Worm (Caenorhabditis elegans) whole organism, mixed stage, embryonic: ENCODE results near the gene abu-15.

Experiments
- cnd-1 ChIP-seq: fragments of 200-800 bp; sonication (Bioruptor generic); optimal IDR thresholded peaks from 2 replicates; lab custom pipeline; 2018; ENCODE audit warnings: mild to moderate bottlenecking, missing genetic modification characterization, missing compliant biosample characterization
- drap-1 ChIP-seq: fragments of 200-800 bp; sonication (Bioruptor generic); optimal IDR thresholded peaks from 3 replicates; lab custom pipeline; 2018; ENCODE audit warnings: mild to moderate bottlenecking, missing genetic modification characterization, missing compliant biosample characterization
- elt-1 ChIP-seq: sonication (generic microtip); optimal IDR thresholded peaks from 2 replicates; lab custom pipeline; 2017; ENCODE audit warnings: missing genetic modification characterization, mild to moderate bottlenecking, missing compliant biosample characterization, antibody characterized with exemption, moderate library complexity, borderline replicate concordance; ENCODE audit not compliant: insufficient read depth
- elt-3 ChIP-seq: fragments of 150-350 bp; optimal IDR thresholded peaks from 2 replicates; lab custom pipeline; 2014; ENCODE audit warnings: missing biosample characterization, missing genetic modification characterization
- lin-13 ChIP-seq: fragments of 150-350 bp; optimal IDR thresholded peaks from 2 replicates; lab custom pipeline; 2014; ENCODE audit warnings: missing biosample characterization, missing genetic modification characterization
- lin-32 ChIP-seq: fragments of 200-800 bp; sonication (Bioruptor generic); optimal IDR thresholded peaks from 2 replicates; lab custom pipeline; 2018; ENCODE audit warnings: mild to moderate bottlenecking, missing genetic modification characterization, missing compliant biosample characterization
- mab-5 ChIP-seq: fragments of 150-350 bp; optimal IDR thresholded peaks from 2 replicates; lab custom pipeline; 2014; ENCODE audit warnings: missing biosample characterization, missing genetic modification characterization
- nhr-2 ChIP-seq: fragments of 150-350 bp; optimal IDR thresholded peaks from 2 replicates; lab custom pipeline; 2014; ENCODE audit warnings: missing biosample characterization, missing genetic modification characterization
- nhr-28 ChIP-seq: fragments of 150-350 bp; optimal IDR thresholded peaks from 2 replicates; lab custom pipeline; 2014; ENCODE audit warnings: missing biosample characterization, missing genetic modification characterization
- snpc-4 ChIP-seq: fragments of 150-350 bp; optimal IDR thresholded peaks from 2 replicates; lab custom pipeline; 2014; ENCODE audit warnings: missing biosample characterization, missing genetic modification characterization
- unc-39 ChIP-seq: fragments of 150-350 bp; optimal IDR thresholded peaks from 2 replicates; lab custom pipeline; 2014; ENCODE audit warnings: missing biosample characterization, missing genetic modification characterization
- unc-62 ChIP-seq: fragments of 150-350 bp; optimal IDR thresholded peaks from 2 replicates; lab custom pipeline; 2014; ENCODE audit warnings: missing biosample characterization, missing genetic modification reagents, missing genetic modification characterization

DNA sequence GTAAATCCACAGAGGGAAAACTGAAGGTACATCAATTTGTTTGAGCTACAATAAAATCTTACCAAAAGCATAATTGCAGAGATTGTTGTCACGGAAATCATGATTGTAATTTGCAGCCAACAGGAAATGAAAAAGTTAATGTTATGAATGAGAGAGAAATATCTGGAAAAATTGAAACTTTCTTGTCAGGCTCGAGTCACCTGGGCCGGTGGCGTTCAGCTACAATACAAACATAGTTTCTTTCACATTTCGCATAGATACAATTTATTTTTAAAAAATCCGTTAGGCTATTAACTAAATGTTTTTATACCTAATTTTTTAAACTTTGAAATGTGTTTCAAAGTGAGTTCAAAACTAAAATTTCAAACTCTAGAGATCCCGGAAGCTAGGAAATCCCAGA, 742 bp upstream of the abu-15 start, which contains the start of gene srx-39:
- TF ChIP-seq drap-1 (GFP tag; lab: Kevin White, UChicago) (no peak), nhr-28 (no peak), elt-1 (tag; lab: Kevin White, UChicago) (no peak), unc-39 (tag; lab: Kevin White, UChicago) (no peak), unc-62 (GFP tag; lab: Kevin White, UChicago) (no peak), mab-5 (no peak), snpc-4 (no peak), lin-32 (GFP tag; lab: Kevin White, UChicago) (no peak), cnd-1 (tag; lab: Kevin White, UChicago) (no peak), elt-3 (tag; lab: Kevin White, UChicago) (no peak), lin-13 (tag; lab: Kevin White, UChicago) (no peak), nhr-2 (no peak)
